Worm (Caenorhabditis elegans): ENCODE data around the gene B0035.18.

Gene B0035.18

ce11 chrIV:11315688-11316087, 4.4 kb upstream of the B0035.18 start:
- TF ChIP-seq ztf-22 (GFP tag; optimal IDR thresholded peaks at IDR 0.05) (no peak), ceh-40 (GFP tag; IDR thresholded peaks at IDR 0.05) (no peak), ceh-58 (GFP tag; IDR thresholded peaks at IDR 0.05) (no peak), hsf-1 (GFP tag; IDR thresholded peaks at IDR 0.05) (peak; percentile 51; the same call in 1 of the 2 replicates)

DNA sequence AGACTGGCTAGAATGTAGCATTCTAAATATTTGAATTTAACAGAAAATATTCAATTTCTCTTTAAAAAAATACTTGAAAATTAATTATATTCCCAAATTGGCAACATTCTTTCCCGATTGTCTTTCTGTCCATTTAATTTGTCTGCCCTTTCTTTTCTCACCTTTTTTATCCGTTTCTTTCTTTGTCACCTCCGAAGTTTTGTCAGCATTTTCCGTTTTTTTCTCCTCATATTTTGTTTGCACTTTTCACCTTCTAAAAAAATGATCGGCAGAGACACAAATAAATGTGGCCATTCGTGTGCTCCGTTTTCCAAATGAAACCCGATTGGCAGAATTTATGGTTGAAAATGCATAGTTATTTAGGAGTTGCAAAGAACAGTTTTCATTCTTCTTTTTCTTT, 4.0 kb upstream of the B0035.18 start:
- TF ChIP-seq B0261.1 (tag; optimal IDR thresholded peaks at IDR 0.05) (no peak), F39B2.1 (GFP tag; IDR thresholded peaks at IDR 0.05) (no peak), nhr-80 (tag; optimal IDR thresholded peaks at IDR 0.05) (peak; percentile 5)

ce11 chrIV:11316640-11317039, 3.5 kb upstream of the B0035.18 start:
- TF ChIP-seq mxl-1 (tag; optimal IDR thresholded peaks at IDR 0.05) (no peak), lag-1 (GFP tag; IDR thresholded peaks at IDR 0.05) (no peak), mes-4 (tag; optimal IDR thresholded peaks at IDR 0.05) (no peak), ceh-27 (GFP tag; optimal IDR thresholded peaks at IDR 0.05) (no peak), Y53G8AR.9 (GFP tag; conservative IDR thresholded peaks at IDR 0.05) (no peak), ztf-18 (tag; optimal IDR thresholded peaks at IDR 0.05) (no peak)

ce11 chrIV:11317119-11317518, 3.0 kb upstream of the B0035.18 start, which contains the start of gene gspd-1:
Gene gspd-1 (plus strand): TSS chrIV:11317419.
- TF ChIP-seq attf-6 (GFP tag; IDR thresholded peaks at IDR 0.05) (no peak), T26A5.8 (tag; optimal IDR thresholded peaks at IDR 0.05) (no peak), lin-54 (GFP tag; optimal IDR thresholded peaks at IDR 0.05) (no peak), ztf-28 (GFP tag; IDR thresholded peaks at IDR 0.05) (no peak), Y95B8A.8 (GFP tag; IDR thresholded peaks at IDR 0.05) (no peak)

- no peak for TF ChIP-seq Y95B8A.8 (GFP tag; IDR thresholded peaks at IDR 0.05)
- no peak for TF ChIP-seq ztf-18 (tag; optimal IDR thresholded peaks at IDR 0.05)
- TF ChIP-seq F57C9.4 (tag; optimal IDR thresholded peaks at IDR 0.05): no peak
- no peak for TF ChIP-seq hlh-26 (GFP tag; conservative IDR thresholded peaks at IDR 0.05)
- TF ChIP-seq F49E8.2 (tag; optimal IDR thresholded peaks at IDR 0.05; ENCODE audit: insufficient read depth): peak; percentile 7
- TF ChIP-seq Y53G8AR.9 (GFP tag; conservative IDR thresholded peaks at IDR 0.05): no peak
- no peak for TF ChIP-seq nhr-179 (tag; optimal IDR thresholded peaks at IDR 0.05)
- no peak for TF ChIP-seq zim-3 (tag; optimal IDR thresholded peaks at IDR 0.05)
Observed at ce11 chrIV:11320500-11320899, 388 bp downstream of the B0035.18 start, which contains the start of gene edg-1. Gene edg-1 (plus strand): TSS chrIV:11320800.

ce11 chrIV:11323666-11324065, 3.6 kb downstream of the B0035.18 start:
- peak; percentile 79 for TF ChIP-seq ekl-4 (GFP tag; IDR thresholded peaks at IDR 0.05)
- 0 out of 2 replicates have a peak, but pooled peaks have one; percentile 43 for TF ChIP-seq ztf-25 (GFP tag; IDR thresholded peaks at IDR 0.05)
- no peak for TF ChIP-seq lir-1 (GFP tag; conservative IDR thresholded peaks at IDR 0.05)
- TF ChIP-seq rpc-1 (optimal IDR thresholded peaks at IDR 0.05): no peak
- TF ChIP-seq rpc-1 (tag; optimal IDR thresholded peaks at IDR 0.05): no peak
- no peak for TF ChIP-seq egl-18 (GFP tag; IDR thresholded peaks at IDR 0.05)
- no peak for TF ChIP-seq xnd-1 (tag; optimal IDR thresholded peaks at IDR 0.05)
- TF ChIP-seq akir-1 (GFP tag; optimal IDR thresholded peaks at IDR 0.05): no peak
- no peak for TF ChIP-seq sdz-38 (tag; optimal IDR thresholded peaks at IDR 0.05)
- TF ChIP-seq K11D2.4 (GFP tag; IDR thresholded peaks at IDR 0.05): no peak
- TF ChIP-seq sea-2 (GFP tag; IDR thresholded peaks at IDR 0.05): no peak
- no peak for TF ChIP-seq T07F8.4 (tag; optimal IDR thresholded peaks at IDR 0.05)
- 0 out of 2 replicates have a peak, but pooled peaks have one; percentile 16 for TF ChIP-seq pbrm-1 (GFP tag; IDR thresholded peaks at IDR 0.05)
- peak; percentile 71; the same call in 1 of the 2 replicates for TF ChIP-seq attf-6 (GFP tag; IDR thresholded peaks at IDR 0.05)
- no peak for TF ChIP-seq chd-7 (tag; optimal IDR thresholded peaks at IDR 0.05)
- no peak for TF ChIP-seq hmg-20 (GFP tag; IDR thresholded peaks at IDR 0.05)
- no peak for TF ChIP-seq mxl-1 (tag; optimal IDR thresholded peaks at IDR 0.05)
- TF ChIP-seq egrh-3 (GFP tag; IDR thresholded peaks at IDR 0.05): no peak
- TF ChIP-seq rcor-1 (GFP tag; IDR thresholded peaks at IDR 0.05): peak; percentile 68
- TF ChIP-seq nhr-120 (GFP tag; IDR thresholded peaks at IDR 0.05): no peak
- no peak for TF ChIP-seq ceh-91 (GFP tag; IDR thresholded peaks at IDR 0.05)
- no peak for TF ChIP-seq ztf-26 (tag; optimal IDR thresholded peaks at IDR 0.05)
